Worm (Caenorhabditis elegans): ENCODE results near the gene let-19.

Gene let-19

ce11 chrII:8744555-8745448 lies 26.0 kb upstream of the let-19 start:
- TF ChIP-seq ztf-11 (tag; optimal IDR thresholded peaks at IDR 0.05) (no peak), unc-39 (tag; optimal IDR thresholded peaks at IDR 0.05) (no peak), gmeb-1 (tag; optimal IDR thresholded peaks at IDR 0.05) (no peak), sma-3 (GFP tag; optimal IDR thresholded peaks at IDR 0.05) (no peak), ama-1 (optimal IDR thresholded peaks at IDR 0.05) (peak; percentile 91), lin-13 (GFP tag; optimal IDR thresholded peaks at IDR 0.05) (no peak), dmd-4 (tag; optimal IDR thresholded peaks at IDR 0.05) (no peak), lsy-2 (tag; optimal IDR thresholded peaks at IDR 0.05) (peak in 1 of 2 experiments; percentile 23), nhr-129 (tag; optimal IDR thresholded peaks at IDR 0.05) (peak; percentile 72), unc-62 (GFP tag; optimal IDR thresholded peaks at IDR 0.05) (no peak), peb-1 (tag; optimal IDR thresholded peaks at IDR 0.05) (no peak), sem-4 (tag; optimal IDR thresholded peaks at IDR 0.05) (peak; percentile 36), skn-1 (tag; optimal IDR thresholded peaks at IDR 0.05) (no peak), nhr-77 (tag; optimal IDR thresholded peaks at IDR 0.05) (no peak), sma-9 (GFP tag; optimal IDR thresholded peaks at IDR 0.05) (peak; percentile 75), sma-9 (tag; optimal IDR thresholded peaks at IDR 0.05) (no peak), nhr-21 (tag; optimal IDR thresholded peaks at IDR 0.05) (peak; percentile 22), crh-2 (tag; optimal IDR thresholded peaks at IDR 0.05) (peak; percentile 39), aly-2 (tag; optimal IDR thresholded peaks at IDR 0.05) (no peak), egl-27 (tag; optimal IDR thresholded peaks at IDR 0.05) (no peak), ztf-4 (tag; optimal IDR thresholded peaks at IDR 0.05) (peak; percentile 35), C34F6.9 (tag; optimal IDR thresholded peaks at IDR 0.05) (no peak), ceh-82 (tag; optimal IDR thresholded peaks at IDR 0.05) (no peak), nhr-25 (tag; optimal IDR thresholded peaks at IDR 0.05) (peak; percentile 2), F13H6.1 (tag; optimal IDR thresholded peaks at IDR 0.05) (peak; percentile 29), zag-1 (tag; optimal IDR thresholded peaks at IDR 0.05) (no peak), mdl-1 (tag; optimal IDR thresholded peaks at IDR 0.05) (peak; percentile 33 to 47), nhr-12 (tag; optimal IDR thresholded peaks at IDR 0.05) (no peak), R02D3.7 (tag; optimal IDR thresholded peaks at IDR 0.05) (no peak)

ce11 chrII:8745449-8746297 lies 25.1 kb upstream of the let-19 start:
- TF ChIP-seq nhr-25 (tag; optimal IDR thresholded peaks at IDR 0.05) (no peak), R02D3.7 (tag; optimal IDR thresholded peaks at IDR 0.05) (no peak), egl-27 (tag; optimal IDR thresholded peaks at IDR 0.05) (no peak), snpc-4 (tag; optimal IDR thresholded peaks at IDR 0.05) (no peak), elt-1 (tag; optimal IDR thresholded peaks at IDR 0.05) (no peak), gmeb-1 (tag; optimal IDR thresholded peaks at IDR 0.05) (no peak), ceh-82 (tag; optimal IDR thresholded peaks at IDR 0.05) (no peak), alr-1 (tag; optimal IDR thresholded peaks at IDR 0.05) (no peak), mdl-1 (tag; optimal IDR thresholded peaks at IDR 0.05) (no peak), lin-39 (tag; optimal IDR thresholded peaks at IDR 0.05) (no peak), fos-1 (tag; optimal IDR thresholded peaks at IDR 0.05) (no peak), nhr-11 (tag; optimal IDR thresholded peaks at IDR 0.05) (no peak), ama-1 (optimal IDR thresholded peaks at IDR 0.05) (peak; percentile 4), nhr-77 (tag; optimal IDR thresholded peaks at IDR 0.05) (no peak), ztf-11 (tag; optimal IDR thresholded peaks at IDR 0.05) (no peak), lin-11 (tag; optimal IDR thresholded peaks at IDR 0.05) (no peak), nhr-6 (tag; optimal IDR thresholded peaks at IDR 0.05) (no peak), nhr-23 (tag; optimal IDR thresholded peaks at IDR 0.05) (no peak), blmp-1 (tag; optimal IDR thresholded peaks at IDR 0.05; ENCODE audit: insufficient read depth) (no peak), nhr-129 (tag; optimal IDR thresholded peaks at IDR 0.05) (no peak), sma-3 (GFP tag; optimal IDR thresholded peaks at IDR 0.05) (no peak), peb-1 (tag; optimal IDR thresholded peaks at IDR 0.05) (no peak), C34F6.9 (tag; optimal IDR thresholded peaks at IDR 0.05) (no peak), lsy-2 (tag; optimal IDR thresholded peaks at IDR 0.05) (peak in 1 of 2 experiments; percentile 20), lin-13 (GFP tag; optimal IDR thresholded peaks at IDR 0.05) (peak; percentile 37)

Data from whole organism, L2 larva.